Fruit fly (Drosophila melanogaster): ENCODE measurements around the gene yip7.

yip7 gene

dm6 chr3L:6038720-6039205, 3.7 kb downstream of the yip7 start, which contains the start of gene Jon65Aiv:
TSS of gene Jon65Aiv (plus strand) at chr3L:6039155.
- TF ChIP-seq exex (tag; optimal IDR thresholded peaks at IDR 0.05) (peak; percentile 97), CG7928 (GFP tag; optimal IDR thresholded peaks at IDR 0.05) (no peak), Trl (optimal IDR thresholded peaks at IDR 0.05) (no peak), Trl (GFP tag; optimal IDR thresholded peaks at IDR 0.05) (no peak), Hey (tag; optimal IDR thresholded peaks at IDR 0.05) (peak; percentile 74), CG34376 (GFP tag; optimal IDR thresholded peaks at IDR 0.05) (peak; percentile 70), Vsx1 (GFP tag; optimal IDR thresholded peaks at IDR 0.05) (no peak), CG18599 (GFP tag; optimal IDR thresholded peaks at IDR 0.05) (peak; percentile 8), CG6689 (GFP tag; IDR thresholded peaks at IDR 0.05) (no peak), mirr (GFP tag; optimal IDR thresholded peaks at IDR 0.05) (peak; percentile 91), grn (GFP tag; optimal IDR thresholded peaks at IDR 0.05) (peak; percentile 98), gro (GFP tag; optimal IDR thresholded peaks at IDR 0.05) (peak; percentile 21), sug (tag; optimal IDR thresholded peaks at IDR 0.05) (peak; percentile 81), sna (GFP tag; IDR thresholded peaks at IDR 0.05; ENCODE audit: partially characterized antibody) (no peak), Ets65A (GFP tag) (peak; percentile 20)

- peak; percentile 71 for TF ChIP-seq CG34376 (GFP tag; optimal IDR thresholded peaks at IDR 0.05)
- no peak for TF ChIP-seq CG30403 (GFP tag; optimal IDR thresholded peaks at IDR 0.05)
- peak; percentile 76 for TF ChIP-seq gro (GFP tag; optimal IDR thresholded peaks at IDR 0.05)
- TF ChIP-seq slou (GFP tag; optimal IDR thresholded peaks at IDR 0.05): no peak
- TF ChIP-seq ewg (GFP tag; optimal IDR thresholded peaks at IDR 0.05): no peak
- no peak for TF ChIP-seq sob (GFP tag; IDR thresholded peaks at IDR 0.05)
- TF ChIP-seq CG2875 (GFP tag; optimal IDR thresholded peaks at IDR 0.05): no peak
- peak; percentile 37; the same call in 1 of the 2 replicates for TF ChIP-seq GATAe (GFP tag; conservative IDR thresholded peaks at IDR 0.05)
- peak; percentile 88 for TF ChIP-seq mirr (GFP tag; optimal IDR thresholded peaks at IDR 0.05)
- TF ChIP-seq sd (tag; optimal IDR thresholded peaks at IDR 0.05): peak; percentile 18
- no peak for TF ChIP-seq rib (GFP tag; IDR thresholded peaks at IDR 0.05)
- no peak for TF ChIP-seq nom (GFP tag; optimal IDR thresholded peaks at IDR 0.05)
- no peak for TF ChIP-seq CG12942 (GFP tag; optimal IDR thresholded peaks at IDR 0.05)
- no peak for TF ChIP-seq Six4 (GFP tag; optimal IDR thresholded peaks at IDR 0.05)
- no peak for TF ChIP-seq ham (GFP tag; IDR thresholded peaks at IDR 0.05)
- no peak for TF ChIP-seq CG14014 (GFP tag; IDR thresholded peaks at IDR 0.05)
- peak; percentile 1 for TF ChIP-seq lab (GFP tag; optimal IDR thresholded peaks at IDR 0.05)
- peak; percentile 99 for TF ChIP-seq Hey (tag; optimal IDR thresholded peaks at IDR 0.05)
- no peak for TF ChIP-seq CG17361 (GFP tag; IDR thresholded peaks at IDR 0.05)
- TF ChIP-seq cwo (GFP tag; optimal IDR thresholded peaks at IDR 0.05): peak; percentile 15
- TF ChIP-seq Nf-YB (GFP tag; optimal IDR thresholded peaks at IDR 0.05): no peak
- TF ChIP-seq Dip3 (GFP tag; optimal IDR thresholded peaks at IDR 0.05): no peak
- peak; percentile 99 for TF ChIP-seq exex (tag; optimal IDR thresholded peaks at IDR 0.05)
- no peak for TF ChIP-seq gsb (GFP tag; IDR thresholded peaks at IDR 0.05)
- TF ChIP-seq CG13123 (GFP tag; optimal IDR thresholded peaks at IDR 0.05): no peak
- TF ChIP-seq salm (tag; optimal IDR thresholded peaks at IDR 0.05): no peak
- TF ChIP-seq grn (GFP tag; optimal IDR thresholded peaks at IDR 0.05): peak; percentile 83
- no peak for TF ChIP-seq CG1529 (GFP tag; optimal IDR thresholded peaks at IDR 0.05)
- no peak for TF ChIP-seq Gug (GFP tag; IDR thresholded peaks at IDR 0.05)
- no peak for TF ChIP-seq CG10565 (GFP tag; optimal IDR thresholded peaks at IDR 0.05)
- TF ChIP-seq pzg (GFP tag; optimal IDR thresholded peaks at IDR 0.05): no peak
- no peak for TF ChIP-seq CG15514 (GFP tag; optimal IDR thresholded peaks at IDR 0.05)
- no peak for TF ChIP-seq fru (optimal IDR thresholded peaks at IDR 0.05)
- no peak for TF ChIP-seq bbx (GFP tag; IDR thresholded peaks at IDR 0.05; ENCODE audit: partially characterized antibody)
- TF ChIP-seq abd-A (tag; optimal IDR thresholded peaks at IDR 0.05): no peak
- TF ChIP-seq MESR4 (GFP tag; optimal IDR thresholded peaks at IDR 0.05): no peak
- no peak for TF ChIP-seq CG12769 (tag; optimal IDR thresholded peaks at IDR 0.05)
- peak; percentile 70 for TF ChIP-seq sug (tag; optimal IDR thresholded peaks at IDR 0.05)
- TF ChIP-seq CG6854 (GFP tag; optimal IDR thresholded peaks at IDR 0.05): no peak
- no peak for TF ChIP-seq oc (tag; optimal IDR thresholded peaks at IDR 0.05)
Observed at dm6 chr3L:6050230-6050807, 15.3 kb downstream of the yip7 start, which contains the start of gene Jon65Aiii. TSS of gene Jon65Aiii (plus strand) at chr3L:6050757.
